Fruit fly (Drosophila melanogaster) whole organism, prepupa: Measurements from ENCODE around the gene Spn28Db.

Source experiments
- Blimp-1 ChIP-seq: fragments of 200-800 bp; sonication (Bioruptor generic); optimal IDR thresholded peaks from 3 replicates; lab custom pipeline; 2017; ENCODE audit warnings: missing biosample characterization, missing genetic modification characterization, mild to moderate bottlenecking, moderate library complexity, missing genetic modification reagents
- CG10631 ChIP-seq: fragments of 200-800 bp; sonication (Bioruptor generic); optimal IDR thresholded peaks from 2 replicates; lab custom pipeline; 2016; ENCODE audit warnings: missing biosample characterization, missing genetic modification characterization
- CG10669 ChIP-seq: fragments of 200-800 bp; sonication (Bioruptor generic); optimal IDR thresholded peaks from 3 replicates; lab custom pipeline; 2018; ENCODE audit warnings: missing biosample characterization, mild to moderate bottlenecking, missing genetic modification characterization, moderate library complexity
- CG11294 ChIP-seq: fragments of 200-800 bp; sonication (Bioruptor generic); IDR thresholded peaks from 2 replicates; pipeline ENCODE4 v1.3.6; 2022; ENCODE audit warnings: missing biosample characterization, missing genetic modification characterization
- CG15336 ChIP-seq: fragments of 200-800 bp; sonication (Bioruptor generic); IDR thresholded peaks from 2 replicates; pipeline ENCODE4 v1.3.6; 2022; ENCODE audit warnings: missing biosample characterization, missing genetic modification characterization
- CG1621 ChIP-seq: fragments of 200-800 bp; sonication (Bioruptor generic); optimal IDR thresholded peaks from 3 replicates; lab custom pipeline; 2018; ENCODE audit warnings: missing biosample characterization, mild to moderate bottlenecking, missing genetic modification characterization
- CG16779 ChIP-seq: fragments of 200-800 bp; sonication (Bioruptor generic); optimal IDR thresholded peaks from 3 replicates; lab custom pipeline; 2017; ENCODE audit warnings: missing biosample characterization, mild to moderate bottlenecking, missing genetic modification characterization
- CG3032 ChIP-seq: fragments of 200-800 bp; optimal IDR thresholded peaks from 2 replicates; lab custom pipeline; 2019; ENCODE audit warnings: missing biosample characterization, mild to moderate bottlenecking, missing genetic modification characterization, moderate library complexity
- CG31627 ChIP-seq: fragments of 200-800 bp; sonication (Bioruptor generic); optimal IDR thresholded peaks from 3 replicates; lab custom pipeline; 2016; ENCODE audit warnings: missing biosample characterization, missing genetic modification characterization
- CG34406 ChIP-seq: fragments of 200-800 bp; sonication (Bioruptor generic); optimal IDR thresholded peaks from 3 replicates; lab custom pipeline; 2016; ENCODE audit warnings: missing biosample characterization, missing genetic modification characterization
- CG3919 ChIP-seq: fragments of 200-800 bp; sonication (Bioruptor generic); optimal IDR thresholded peaks from 3 replicates; lab custom pipeline; 2016; ENCODE audit warnings: missing biosample characterization, missing genetic modification characterization
- CG4318 ChIP-seq: fragments of 200-800 bp; sonication (Bioruptor generic); optimal IDR thresholded peaks from 3 replicates; lab custom pipeline; 2017; ENCODE audit warnings: missing biosample characterization, mild to moderate bottlenecking, missing genetic modification characterization
- CG6163 ChIP-seq: fragments of 200-800 bp; sonication (Bioruptor generic); IDR thresholded peaks from 3 replicates; pipeline ENCODE4 v1.3.6; 2022; ENCODE audit warnings: missing biosample characterization, missing genetic modification characterization
- CG6792 ChIP-seq: fragments of 200-800 bp; sonication (Bioruptor generic); optimal IDR thresholded peaks from 3 replicates; lab custom pipeline; 2016; ENCODE audit warnings: missing biosample characterization, missing genetic modification characterization
- CG6808 ChIP-seq: fragments of 200-800 bp; sonication (Bioruptor generic); optimal IDR thresholded peaks from 3 replicates; lab custom pipeline; 2017; ENCODE audit warnings: missing biosample characterization, missing genetic modification characterization, mild to moderate bottlenecking, moderate library complexity, missing genetic modification reagents
- CG6854 ChIP-seq: fragments of 200-800 bp; sonication (Bioruptor generic); optimal IDR thresholded peaks from 2 replicates; lab custom pipeline; 2017; ENCODE audit warnings: missing biosample characterization, mild to moderate bottlenecking, missing genetic modification characterization
- CG7368 ChIP-seq: fragments of 200-800 bp; sonication (Bioruptor generic); optimal IDR thresholded peaks from 3 replicates; lab custom pipeline; 2016; ENCODE audit warnings: missing biosample characterization, missing genetic modification characterization
- CG8119 ChIP-seq: fragments of 200-800 bp; sonication (Bioruptor generic); IDR thresholded peaks from 3 replicates; pipeline ENCODE4 v1.3.6; 2022; ENCODE audit warnings: missing biosample characterization, missing genetic modification characterization
- CG8319 ChIP-seq: fragments of 200-800 bp; sonication (Bioruptor generic); optimal IDR thresholded peaks from 3 replicates; lab custom pipeline; 2016; ENCODE audit warnings: missing biosample characterization, missing genetic modification characterization
- CG8632 ChIP-seq: fragments of 200-800 bp; sonication (Bioruptor generic); optimal IDR thresholded peaks from 3 replicates; lab custom pipeline; 2016; ENCODE audit warnings: missing biosample characterization, missing genetic modification characterization
- CG9139 ChIP-seq: fragments of 200-800 bp; sonication (Bioruptor generic); optimal IDR thresholded peaks from 3 replicates; lab custom pipeline; 2017; ENCODE audit warnings: missing biosample characterization, mild to moderate bottlenecking, missing genetic modification characterization
- Eip78C ChIP-seq: fragments of 200-800 bp; sonication (Bioruptor generic); peaks from one replicate; lab custom pipeline; 2016; ENCODE audit warnings: missing biosample characterization, missing genetic modification characterization
- Eip93F ChIP-seq: fragments of 200-800 bp; sonication (Bioruptor generic); optimal IDR thresholded peaks from 2 replicates; lab custom pipeline; 2016; ENCODE audit warnings: missing biosample characterization, mild to moderate bottlenecking, missing genetic modification characterization
- Ets21C ChIP-seq: fragments of 200-800 bp; sonication (Bioruptor generic); optimal IDR thresholded peaks from 3 replicates; lab custom pipeline; 2016; ENCODE audit warnings: missing biosample characterization, missing genetic modification characterization
- Ets96B ChIP-seq: fragments of 200-800 bp; optimal IDR thresholded peaks from 2 replicates; lab custom pipeline; 2019; ENCODE audit warnings: missing biosample characterization, mild to moderate bottlenecking, missing genetic modification characterization, moderate library complexity
- Gug ChIP-seq: fragments of 200-800 bp; sonication (Bioruptor generic); IDR thresholded peaks from 2 replicates; pipeline ENCODE4 v1.3.6; 2022; ENCODE audit warnings: missing biosample characterization, missing genetic modification characterization
- Hr38 ChIP-seq: sonication (Bioruptor generic); optimal IDR thresholded peaks from 2 replicates; lab custom pipeline; 2016; ENCODE audit warnings: missing biosample characterization, missing genetic modification characterization
- Hr39 ChIP-seq: fragments of 200-800 bp; sonication (Bioruptor generic); optimal IDR thresholded peaks from 2 replicates; lab custom pipeline; 2016; ENCODE audit warnings: missing biosample characterization, missing genetic modification characterization
- Hr4 ChIP-seq: fragments of 200-800 bp; sonication (Bioruptor generic); optimal IDR thresholded peaks from 3 replicates; lab custom pipeline; 2016; ENCODE audit warnings: missing biosample characterization, missing genetic modification characterization
- Lpt ChIP-seq: fragments of 200-800 bp; sonication (Bioruptor generic); optimal IDR thresholded peaks from 3 replicates; lab custom pipeline; 2016; ENCODE audit warnings: missing biosample characterization, missing genetic modification characterization
- Met ChIP-seq: fragments of 200-800 bp; sonication (Bioruptor generic); optimal IDR thresholded peaks from 3 replicates; lab custom pipeline; 2016; ENCODE audit warnings: missing biosample characterization, missing genetic modification characterization
- OdsH ChIP-seq: fragments of 200-800 bp; sonication (Bioruptor generic); optimal IDR thresholded peaks from 3 replicates; lab custom pipeline; 2016; ENCODE audit warnings: missing biosample characterization, missing genetic modification characterization
- Sox102F ChIP-seq: fragments of 200-800 bp; sonication (Bioruptor generic); optimal IDR thresholded peaks from 2 replicates; lab custom pipeline; 2016; ENCODE audit warnings: missing biosample characterization, mild to moderate bottlenecking, missing genetic modification characterization
- Sox14 ChIP-seq: fragments of 200-800 bp; sonication (Bioruptor generic); optimal IDR thresholded peaks from 3 replicates; lab custom pipeline; 2016; ENCODE audit warnings: missing biosample characterization, missing genetic modification characterization
- achi ChIP-seq: fragments of 200-800 bp; sonication (Bioruptor generic); optimal IDR thresholded peaks from 3 replicates; lab custom pipeline; 2016; ENCODE audit warnings: missing biosample characterization, missing genetic modification characterization
- dac ChIP-seq: fragments of 200-800 bp; sonication (Bioruptor generic); optimal IDR thresholded peaks from 2 replicates; lab custom pipeline; 2017; ENCODE audit warnings: missing biosample characterization, mild to moderate bottlenecking, missing genetic modification characterization
- dsx ChIP-seq: fragments of 200-800 bp; optimal IDR thresholded peaks from 3 replicates; lab custom pipeline; 2019; ENCODE audit warnings: missing biosample characterization, mild to moderate bottlenecking, missing genetic modification characterization, moderate library complexity; ENCODE audit not compliant: poor library complexity, severe bottlenecking
- eg ChIP-seq: fragments of 200-800 bp; sonication (Bioruptor generic); IDR thresholded peaks from 3 replicates; pipeline ENCODE4 v1.3.6; 2022; ENCODE audit warnings: missing biosample characterization, missing genetic modification characterization
- esn ChIP-seq: fragments of 200-800 bp; sonication (Bioruptor generic); optimal IDR thresholded peaks from 2 replicates; lab custom pipeline; 2016; ENCODE audit warnings: missing biosample characterization, mild to moderate bottlenecking, missing genetic modification characterization, moderate library complexity
- fd59A ChIP-seq: fragments of 200-800 bp; sonication (Bioruptor generic); optimal IDR thresholded peaks from 2 replicates; lab custom pipeline; 2017; ENCODE audit warnings: missing biosample characterization, mild to moderate bottlenecking, missing genetic modification characterization, missing genetic modification reagents
- fkh ChIP-seq: fragments of 200-800 bp; sonication (Bioruptor generic); optimal IDR thresholded peaks from 3 replicates; lab custom pipeline; 2017; ENCODE audit warnings: missing biosample characterization, mild to moderate bottlenecking, missing genetic modification characterization, moderate library complexity
- net ChIP-seq: fragments of 200-800 bp; sonication (Bioruptor generic); optimal IDR thresholded peaks from 3 replicates; lab custom pipeline; 2016; ENCODE audit warnings: missing biosample characterization, missing genetic modification characterization
- pdm3 ChIP-seq: fragments of 200-800 bp; sonication (Bioruptor generic); optimal IDR thresholded peaks from 3 replicates; lab custom pipeline; 2016; ENCODE audit warnings: missing biosample characterization, missing genetic modification characterization
- spab ChIP-seq: fragments of 200-800 bp; sonication (Bioruptor generic); optimal IDR thresholded peaks from 2 replicates; lab custom pipeline; 2017; ENCODE audit warnings: missing biosample characterization, mild to moderate bottlenecking, missing genetic modification characterization, missing genetic modification reagents
- ss ChIP-seq, 2 experiments: fragments of 200-800 bp; sonication (Bioruptor generic); optimal IDR thresholded peaks; 2 replicates in 1 of 2; 3 replicates in 1 of 2; lab custom pipeline; 2017 to 2018; ENCODE audit warnings: mild to moderate bottlenecking in 2 of 2, missing biosample characterization in 2 of 2, missing genetic modification characterization in 2 of 2, moderate library complexity in 1 of 2
- svp ChIP-seq: fragments of 200-800 bp; sonication (Bioruptor generic); peaks from one replicate; lab custom pipeline; 2016; ENCODE audit warnings: missing biosample characterization, missing genetic modification characterization
- vri ChIP-seq: fragments of 200-800 bp; sonication (Bioruptor generic); optimal IDR thresholded peaks from 3 replicates; lab custom pipeline; 2016; ENCODE audit warnings: missing biosample characterization, mild to moderate bottlenecking, missing genetic modification characterization

Spn28Db gene

dm6 chr2L:7880458-7880857 lies 10.0 kb downstream of the Spn28Db start:
- TF ChIP-seq CG7368 (GFP tag; lab: Kevin White, UChicago) = no peak
- peak; percentile 70 for TF ChIP-seq CG6854 (GFP tag; lab: Kevin White, UChicago)
- TF ChIP-seq ss (GFP tag; optimal IDR thresholded peaks at IDR 0.05; lab: Kevin White, UChicago) = peak; percentile 40 to 60
- no peak for TF ChIP-seq CG11294 (GFP tag; lab: Robert Waterston, UW)
- peak; percentile 96 for TF ChIP-seq Blimp-1 (GFP tag; lab: Kevin White, UChicago)
- TF ChIP-seq Ets96B (tag; lab: Kevin White, UChicago) = peak; percentile 8
- no peak for TF ChIP-seq Sox14
- peak; percentile 40 for TF ChIP-seq dsx (GFP tag; lab: Kevin White, UChicago)
- peak; percentile 61 for TF ChIP-seq CG9139
- peak; percentile 53; the same call in 1 of the 3 replicates for TF ChIP-seq eg (GFP tag; lab: Robert Waterston, UW)
- TF ChIP-seq CG6808 (GFP tag; lab: Kevin White, UChicago) = peak; percentile 32
- peak; percentile 12 for TF ChIP-seq CG1621 (tag; lab: Kevin White, UChicago)
- TF ChIP-seq CG6163 = peak; percentile 49; the same call in 2 of the 3 replicates

- no peak for TF ChIP-seq esn (GFP tag; lab: Kevin White, UChicago)
- TF ChIP-seq fkh (GFP tag; lab: Kevin White, UChicago) = no peak
- TF ChIP-seq Eip78C (GFP tag; lab: Kevin White, UChicago) = peak; percentile 70
- TF ChIP-seq vri (GFP tag; lab: Kevin White, UChicago) = peak; percentile 63
- no peak for TF ChIP-seq CG8319 (GFP tag; lab: Kevin White, UChicago)
- peak; percentile 83 for TF ChIP-seq CG6808 (GFP tag; lab: Kevin White, UChicago)
- TF ChIP-seq CG15336 (GFP tag; lab: Robert Waterston, UW) = peak; percentile 80
- peak; percentile 87 for TF ChIP-seq CG16779 (tag; lab: Kevin White, UChicago)
- peak; percentile 41 for TF ChIP-seq Blimp-1 (GFP tag; lab: Kevin White, UChicago)
- peak; percentile 61 for TF ChIP-seq Eip93F (GFP tag; lab: Kevin White, UChicago)
- peak; percentile 92 for TF ChIP-seq CG6163
- peak; percentile 6 for TF ChIP-seq CG6792 (GFP tag; lab: Kevin White, UChicago)
- peak; percentile 78 for TF ChIP-seq CG1621 (tag; lab: Kevin White, UChicago)
- TF ChIP-seq fd59A (GFP tag; lab: Kevin White, UChicago) = peak; percentile 22
- no peak for TF ChIP-seq Hr39 (GFP tag; lab: Kevin White, UChicago)
- peak; percentile 1 for TF ChIP-seq OdsH (GFP tag; lab: Kevin White, UChicago)
- TF ChIP-seq dac (GFP tag; lab: Kevin White, UChicago) = no peak
- no peak for TF ChIP-seq CG31627 (GFP tag; lab: Kevin White, UChicago)
- TF ChIP-seq spab (GFP tag; lab: Kevin White, UChicago) = peak; percentile 63
- peak; percentile 90 for TF ChIP-seq eg (GFP tag; lab: Robert Waterston, UW)
- peak; percentile 84 for TF ChIP-seq CG8119
- TF ChIP-seq CG3919 = peak; percentile 42
- TF ChIP-seq net (GFP tag; lab: Kevin White, UChicago) = peak; percentile 79
- TF ChIP-seq Hr4 (GFP tag; lab: Kevin White, UChicago) = no peak
- peak; percentile 55 for TF ChIP-seq CG8632 (GFP tag; lab: Kevin White, UChicago)
- peak; percentile 53 for TF ChIP-seq pdm3
- TF ChIP-seq CG9139 = peak; percentile 82
- TF ChIP-seq Sox102F (GFP tag; lab: Kevin White, UChicago) = peak; percentile 37
- TF ChIP-seq CG3032 (tag; lab: Kevin White, UChicago) = peak; percentile 53
- TF ChIP-seq Ets21C (GFP tag; lab: Kevin White, UChicago) = no peak
- peak; percentile 23 for TF ChIP-seq Lpt (GFP tag; lab: Kevin White, UChicago)
- no peak for TF ChIP-seq svp (GFP tag; lab: Kevin White, UChicago)
- peak; percentile 27; the same call in 1 of the 2 replicates for TF ChIP-seq Gug (GFP tag; lab: Robert Waterston, UW)
- peak; percentile 68 for TF ChIP-seq Ets96B (tag; lab: Kevin White, UChicago)
- peak; percentile 71 for TF ChIP-seq CG10669
- peak; percentile 61 for TF ChIP-seq CG34406 (GFP tag; lab: Kevin White, UChicago)
- peak; percentile 18 for TF ChIP-seq Met (GFP tag; lab: Kevin White, UChicago)
- TF ChIP-seq CG6854 (GFP tag; lab: Kevin White, UChicago) = peak; percentile 74
- TF ChIP-seq Hr38 = no peak
- peak; percentile 71 for TF ChIP-seq dsx (GFP tag; lab: Kevin White, UChicago)
- no peak for TF ChIP-seq CG4318 (GFP tag; lab: Kevin White, UChicago)
- TF ChIP-seq achi (GFP tag; lab: Kevin White, UChicago) = peak; percentile 13
- TF ChIP-seq CG10631 (GFP tag; lab: Kevin White, UChicago) = no peak
Measured at dm6 chr2L:7879292-7879894, 11.1 kb downstream of the Spn28Db start, which contains the start of gene spz3. Gene spz3 (minus strand): TSS chr2L:7879552.
